Fruit fly (Drosophila melanogaster) whole organism, embryonic: ENCODE results near the gene CG42494.

Source experiments
- ATbp ChIP-seq: fragments of 200-800 bp; sonication (Bioruptor generic); optimal IDR thresholded peaks from 2 replicates; lab custom pipeline; 2017; ENCODE audit warnings: missing biosample characterization, mild to moderate bottlenecking, missing genetic modification characterization, missing genetic modification reagents
- Bgb ChIP-seq: fragments of 200-800 bp; sonication (Bioruptor generic); IDR thresholded peaks from 2 replicates; pipeline ENCODE4 v1.3.6; 2022; ENCODE audit warnings: missing biosample characterization, missing genetic modification characterization; ENCODE audit not compliant: partially characterized antibody
- CG10274 ChIP-seq: fragments of 200-800 bp; sonication (Bioruptor generic); optimal IDR thresholded peaks from 3 replicates; lab custom pipeline; 2017; ENCODE audit warnings: missing biosample characterization, mild to moderate bottlenecking, missing genetic modification characterization
- CG10462 ChIP-seq: fragments of 200-800 bp; sonication (Bioruptor generic); optimal IDR thresholded peaks from 2 replicates; lab custom pipeline; 2016; ENCODE audit warnings: missing biosample characterization, missing genetic modification characterization
- CG10959 ChIP-seq: fragments of 200-800 bp; sonication (Bioruptor generic); IDR thresholded peaks from 2 replicates; pipeline ENCODE4 v1.3.6; 2022; ENCODE audit warnings: missing biosample characterization, missing genetic modification characterization
- CG12236 ChIP-seq: fragments of 200-800 bp; sonication (Bioruptor generic); optimal IDR thresholded peaks from 2 replicates; lab custom pipeline; 2016; ENCODE audit warnings: missing biosample characterization, missing genetic modification characterization
- CG13424 ChIP-seq: fragments of 200-800 bp; sonication (Bioruptor generic); optimal IDR thresholded peaks from 2 replicates; lab custom pipeline; 2019; ENCODE audit warnings: missing biosample characterization, mild to moderate bottlenecking, missing genetic modification characterization, moderate library complexity
- CG13894 ChIP-seq: fragments of 200-800 bp; sonication (Bioruptor generic); optimal IDR thresholded peaks from 3 replicates; lab custom pipeline; 2018; ENCODE audit warnings: missing biosample characterization, mild to moderate bottlenecking, missing genetic modification characterization, moderate library complexity
- CG14860 ChIP-seq: fragments of 200-800 bp; sonication (Bioruptor generic); IDR thresholded peaks from 3 replicates; pipeline ENCODE4 v1.3.6; 2022; ENCODE audit warnings: missing biosample characterization, missing genetic modification characterization; ENCODE audit not compliant: partially characterized antibody
- CG30020 ChIP-seq: fragments of 200-800 bp; optimal IDR thresholded peaks from 2 replicates; lab custom pipeline; 2019; ENCODE audit warnings: missing biosample characterization, mild to moderate bottlenecking, missing genetic modification characterization, moderate library complexity
- CG3163 ChIP-seq: fragments of 200-800 bp; sonication (Bioruptor generic); optimal IDR thresholded peaks from 3 replicates; lab custom pipeline; 2016; ENCODE audit warnings: missing biosample characterization, missing genetic modification characterization
- CG3847 ChIP-seq: fragments of 200-800 bp; sonication (Bioruptor generic); IDR thresholded peaks from 2 replicates; pipeline ENCODE4 v1.3.6; 2022; ENCODE audit warnings: missing biosample characterization, missing genetic modification characterization
- CG5245 ChIP-seq: fragments of 200-800 bp; sonication (Bioruptor generic); optimal IDR thresholded peaks from 3 replicates; lab custom pipeline; 2016; ENCODE audit warnings: missing biosample characterization, missing genetic modification characterization
- CG6272 ChIP-seq: fragments of 200-800 bp; sonication (Bioruptor generic); IDR thresholded peaks from 2 replicates; pipeline ENCODE4 v1.3.6; 2022; ENCODE audit warnings: missing biosample characterization, missing genetic modification characterization
- CG6765 ChIP-seq: fragments of 200-800 bp; sonication (Bioruptor generic); optimal IDR thresholded peaks from 3 replicates; lab custom pipeline; 2017; ENCODE audit warnings: missing biosample characterization, mild to moderate bottlenecking, missing genetic modification characterization
- CG7372 ChIP-seq: fragments of 200-800 bp; sonication (Bioruptor generic); IDR thresholded peaks from 2 replicates; pipeline ENCODE4 v1.3.6; 2022; ENCODE audit warnings: missing biosample characterization, missing genetic modification characterization
- CG8359 ChIP-seq: fragments of 200-800 bp; sonication (Bioruptor generic); optimal IDR thresholded peaks from 2 replicates; lab custom pipeline; 2017; ENCODE audit warnings: missing biosample characterization, mild to moderate bottlenecking, missing genetic modification characterization, borderline replicate concordance
- CG8478 ChIP-seq: fragments of >200 bp; optimal IDR thresholded peaks from 2 replicates; lab custom pipeline; 2018
- CHES-1-like ChIP-seq: fragments of 200-800 bp; sonication (Bioruptor generic); optimal IDR thresholded peaks from 2 replicates; lab custom pipeline; 2016; ENCODE audit warnings: missing biosample characterization, missing genetic modification characterization
- CkIIα-i1 ChIP-seq: fragments of 200-800 bp; sonication (Bioruptor generic); IDR thresholded peaks from 2 replicates; pipeline ENCODE4 v1.3.6; 2022; ENCODE audit warnings: missing biosample characterization, missing genetic modification characterization
- D19B ChIP-seq: fragments of 200-800 bp; sonication (Bioruptor generic); optimal IDR thresholded peaks from 2 replicates; lab custom pipeline; 2017; ENCODE audit warnings: missing biosample characterization, mild to moderate bottlenecking, missing genetic modification characterization
- Dek ChIP-seq: fragments of 200-800 bp; sonication (Bioruptor generic); optimal IDR thresholded peaks from 3 replicates; lab custom pipeline; 2019; ENCODE audit warnings: missing biosample characterization, mild to moderate bottlenecking, missing genetic modification characterization, moderate library complexity
- Lhr ChIP-seq: fragments of 200-800 bp; sonication (Bioruptor generic); optimal IDR thresholded peaks from 3 replicates; lab custom pipeline; 2017; ENCODE audit warnings: mild to moderate bottlenecking, missing biosample characterization, missing genetic modification reagents, missing genetic modification characterization
- Lim3 ChIP-seq: fragments of 200-800 bp; sonication (Bioruptor generic); IDR thresholded peaks from 2 replicates; pipeline ENCODE4 v1.3.6; 2022; ENCODE audit warnings: missing biosample characterization, missing genetic modification characterization
- MBD-R2 ChIP-seq: fragments of 200-800 bp; sonication (Bioruptor generic); IDR thresholded peaks from 2 replicates; pipeline ENCODE4 v1.3.6; 2022; ENCODE audit warnings: missing biosample characterization, missing genetic modification characterization
- Nf-YB ChIP-seq: fragments of 200-800 bp; sonication (Bioruptor generic); optimal IDR thresholded peaks from 3 replicates; lab custom pipeline; 2019; ENCODE audit warnings: missing biosample characterization, mild to moderate bottlenecking, missing genetic modification characterization, moderate library complexity
- Nf-YC ChIP-seq: fragments of 200-800 bp; optimal IDR thresholded peaks from 3 replicates; lab custom pipeline; 2019; ENCODE audit warnings: missing biosample characterization, mild to moderate bottlenecking, missing genetic modification characterization, moderate library complexity
- Spps ChIP-seq: fragments of 200-800 bp; sonication (Bioruptor generic); optimal IDR thresholded peaks from 2 replicates; lab custom pipeline; 2018; ENCODE audit warnings: missing biosample characterization, mild to moderate bottlenecking, missing genetic modification characterization
- Xrp1 ChIP-seq: fragments of 200-800 bp; sonication (Bioruptor generic); IDR thresholded peaks from 2 replicates; pipeline ENCODE4 v1.3.6; 2022; ENCODE audit warnings: missing biosample characterization, missing genetic modification characterization
- YL-1 ChIP-seq: fragments of 200-800 bp; sonication (Bioruptor generic); optimal IDR thresholded peaks from 3 replicates; lab custom pipeline; 2017; ENCODE audit warnings: missing biosample characterization, mild to moderate bottlenecking, missing genetic modification characterization
- ara ChIP-seq: fragments of 200-800 bp; sonication (Bioruptor generic); IDR thresholded peaks from 2 replicates; pipeline ENCODE4 v1.3.6; 2022; ENCODE audit warnings: missing biosample characterization, missing genetic modification characterization
- dpn ChIP-seq, 2 experiments: fragments of 200-800 bp; sonication (Bioruptor generic); optimal IDR thresholded peaks; 3 replicates each; lab custom pipeline; 2016; ENCODE audit warnings: missing biosample characterization in 2 of 2, missing genetic modification characterization in 2 of 2
- en ChIP-seq: fragments of 200-800 bp; sonication (Bioruptor generic); optimal IDR thresholded peaks from 2 replicates; lab custom pipeline; 2016; ENCODE audit warnings: missing biosample characterization, missing genetic modification characterization
- fd102C ChIP-seq: fragments of 200-800 bp; sonication (Bioruptor generic); optimal IDR thresholded peaks from 2 replicates; lab custom pipeline; 2018; ENCODE audit warnings: missing biosample characterization, mild to moderate bottlenecking, missing genetic modification characterization, moderate library complexity
- fu2 ChIP-seq: fragments of 200-800 bp; sonication (Bioruptor generic); optimal IDR thresholded peaks from 2 replicates; lab custom pipeline; 2016; ENCODE audit warnings: missing biosample characterization, missing genetic modification characterization
- ham ChIP-seq: fragments of 200-800 bp; sonication (Bioruptor generic); IDR thresholded peaks from 2 replicates; pipeline ENCODE4 v1.3.6; 2022; ENCODE audit warnings: missing biosample characterization, missing genetic modification characterization
- klu ChIP-seq: fragments of 200-800 bp; sonication (Bioruptor generic); IDR thresholded peaks from 2 replicates; pipeline ENCODE4 v1.3.6; 2022; ENCODE audit warnings: missing biosample characterization, missing genetic modification characterization
- maf-S ChIP-seq: fragments of 200-800 bp; sonication (Bioruptor generic); optimal IDR thresholded peaks from 2 replicates; lab custom pipeline; 2016; ENCODE audit warnings: missing biosample characterization, missing genetic modification characterization
- salm ChIP-seq: fragments of 200-800 bp; sonication (Bioruptor generic); optimal IDR thresholded peaks from 2 replicates; lab custom pipeline; 2018; ENCODE audit warnings: missing biosample characterization, mild to moderate bottlenecking, missing genetic modification characterization
- ssp ChIP-seq: fragments of 200-800 bp; sonication (Bioruptor generic); IDR thresholded peaks from 2 replicates; pipeline ENCODE4 v1.3.6; 2022; ENCODE audit warnings: missing biosample characterization, missing genetic modification characterization
- tap ChIP-seq: fragments of 200-800 bp; optimal IDR thresholded peaks from 3 replicates; lab custom pipeline; 2019; ENCODE audit warnings: missing biosample characterization, mild to moderate bottlenecking, missing genetic modification characterization, moderate library complexity
- tll ChIP-seq, 2 experiments: fragments of 200-800 bp in 1 of 2; fragments of >200 bp in 1 of 2; sonication (Bioruptor generic) in 1 of 2; optimal IDR thresholded peaks; 2 replicates each; lab custom pipeline; 2017 to 2019; ENCODE audit warnings: missing biosample characterization in 2 of 2, missing genetic modification characterization in 2 of 2, mild to moderate bottlenecking in 1 of 2, moderate library complexity in 1 of 2
- tna ChIP-seq: fragments of 200-800 bp; sonication (Bioruptor generic); IDR thresholded peaks from 2 replicates; pipeline ENCODE4 v1.3.6; 2022; ENCODE audit warnings: missing biosample characterization, missing genetic modification characterization; ENCODE audit not compliant: partially characterized antibody
- toy ChIP-seq: fragments of 200-800 bp; sonication (Bioruptor generic); IDR thresholded peaks from 2 replicates; pipeline ENCODE4 v1.3.6; 2022; ENCODE audit warnings: missing biosample characterization, missing genetic modification characterization
- trem ChIP-seq: fragments of 200-800 bp; optimal IDR thresholded peaks from 3 replicates; lab custom pipeline; 2019; ENCODE audit warnings: missing biosample characterization, mild to moderate bottlenecking, missing genetic modification characterization, moderate library complexity
- trh ChIP-seq: fragments of 200-800 bp; sonication (Bioruptor generic); optimal IDR thresholded peaks from 2 replicates; lab custom pipeline; 2016; ENCODE audit warnings: missing biosample characterization, missing genetic modification characterization
- zen ChIP-seq: fragments of 200-800 bp; sonication (Bioruptor generic); optimal IDR thresholded peaks from 3 replicates; lab custom pipeline; 2018; ENCODE audit warnings: missing biosample characterization, mild to moderate bottlenecking, missing genetic modification characterization, moderate library complexity
- zen2 ChIP-seq: fragments of 200-800 bp; sonication (Bioruptor generic); IDR thresholded peaks from 3 replicates; pipeline ENCODE4 v1.3.6; 2022; ENCODE audit warnings: missing biosample characterization, missing genetic modification characterization; ENCODE audit not compliant: partially characterized antibody
- zf30C ChIP-seq: fragments of 200-800 bp; sonication (Bioruptor generic); optimal IDR thresholded peaks from 3 replicates; lab custom pipeline; 2018; ENCODE audit warnings: missing biosample characterization, mild to moderate bottlenecking, missing genetic modification characterization

Gene CG42494

DNA sequence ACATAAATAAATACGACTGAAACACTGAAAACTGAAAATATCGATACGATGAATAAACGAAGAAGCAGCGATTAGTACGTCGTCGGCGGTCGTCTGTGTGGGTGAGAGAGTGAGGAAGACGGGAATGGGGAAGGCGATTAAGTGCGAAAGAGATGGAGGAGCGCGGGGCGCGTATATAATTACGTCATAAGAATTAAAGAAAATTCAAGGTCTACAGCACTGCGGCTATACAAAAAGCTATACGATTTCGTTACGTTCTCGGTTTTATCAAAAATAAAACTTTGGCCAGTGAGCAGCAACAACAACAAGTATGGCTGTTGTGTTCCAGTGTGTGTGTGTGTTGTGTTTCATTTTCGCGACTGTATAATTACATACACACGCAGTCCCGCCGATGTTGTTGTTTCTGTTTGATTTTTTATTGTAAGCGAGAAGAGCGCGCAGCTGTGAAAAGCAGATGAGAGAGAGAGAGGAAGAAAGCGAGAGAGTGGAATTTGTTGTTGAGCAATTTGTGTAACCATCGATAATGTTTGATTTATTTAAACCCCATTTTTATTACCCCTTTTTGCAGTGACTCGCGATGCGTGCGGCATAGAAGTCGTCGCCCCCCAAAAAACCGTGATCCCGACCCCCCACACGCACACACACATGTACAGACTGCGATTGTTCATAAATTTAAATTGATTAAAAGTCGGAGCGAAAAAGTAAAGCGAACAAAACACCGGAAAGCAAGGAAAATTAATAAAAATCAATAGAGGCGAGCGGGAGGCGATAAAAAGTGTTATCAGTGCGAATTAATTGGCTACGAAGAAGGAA is 34.9 kb upstream of the CG42494 start (continued):
- TF ChIP-seq YL-1: peak; percentile 85
- TF ChIP-seq CG8478: peak; percentile 54
- TF ChIP-seq CG13424 (tag; lab: Kevin White, UChicago): no peak
- no peak for TF ChIP-seq Nf-YB (GFP tag; lab: Kevin White, UChicago)
- no peak for TF ChIP-seq maf-S (GFP tag; lab: Kevin White, UChicago)
- TF ChIP-seq Lhr (GFP tag; lab: Kevin White, UChicago): no peak
- no peak for TF ChIP-seq trem (tag; lab: Kevin White, UChicago)
- no peak for TF ChIP-seq tap
- 0 out of 2 replicates have a peak, but pooled peaks have one; percentile 6 for TF ChIP-seq CG3847
- no peak for TF ChIP-seq Nf-YC (tag; lab: Kevin White, UChicago)
- no peak for TF ChIP-seq en
- TF ChIP-seq ssp (GFP tag; lab: Robert Waterston, UW): no peak
- no peak for TF ChIP-seq CG8359 (GFP tag; lab: Kevin White, UChicago)
- TF ChIP-seq tna (GFP tag; lab: Robert Waterston, UW): no peak
- TF ChIP-seq klu (GFP tag; lab: Robert Waterston, UW): 0 out of 2 replicates have a peak, but pooled peaks have one; percentile 15
- no peak for TF ChIP-seq ara
- no peak for TF ChIP-seq trh (GFP tag; lab: Kevin White, UChicago)
- no peak; the same call in 1 of the 2 replicates for TF ChIP-seq MBD-R2 (GFP tag; lab: Robert Waterston, UW)
- TF ChIP-seq dpn (GFP tag; optimal IDR thresholded peaks at IDR 0.05; lab: Kevin White, UChicago): no peak
- no peak for TF ChIP-seq CG12236 (GFP tag; lab: Kevin White, UChicago)
- TF ChIP-seq ham (GFP tag; lab: Robert Waterston, UW): no peak
- no peak for TF ChIP-seq ATbp (GFP tag; lab: Kevin White, UChicago)
- TF ChIP-seq Dek (tag; lab: Kevin White, UChicago): no peak
- peak; percentile 3 for TF ChIP-seq CG6765 (GFP tag; lab: Kevin White, UChicago)
- peak; percentile 52; the same call in 1 of the 2 replicates for TF ChIP-seq Bgb (GFP tag; lab: Robert Waterston, UW)
- TF ChIP-seq CG5245 (GFP tag; lab: Kevin White, UChicago): no peak
- no peak for TF ChIP-seq CG6272 (GFP tag; lab: Robert Waterston, UW)
- no peak for TF ChIP-seq tll (GFP tag; optimal IDR thresholded peaks at IDR 0.05; lab: Kevin White, UChicago)
- TF ChIP-seq CG14860: no peak
- TF ChIP-seq zf30C (GFP tag; lab: Kevin White, UChicago): no peak
- TF ChIP-seq zen: peak; percentile 28
- no peak; the same call in 2 of the 3 replicates for TF ChIP-seq zen2 (GFP tag; lab: Robert Waterston, UW)
- no peak for TF ChIP-seq D19B
- TF ChIP-seq CHES-1-like (GFP tag; lab: Kevin White, UChicago): peak; percentile 54
- TF ChIP-seq CG10274: no peak
- no peak for TF ChIP-seq CG10462
- TF ChIP-seq CG13894 (tag; lab: Kevin White, UChicago): no peak
- no peak for TF ChIP-seq Spps (tag; lab: Kevin White, UChicago)
- TF ChIP-seq CG30020 (tag; lab: Kevin White, UChicago): no peak
- no peak for TF ChIP-seq fu2 (GFP tag; lab: Kevin White, UChicago)
- TF ChIP-seq Xrp1 (GFP tag; lab: Robert Waterston, UW): no peak
- TF ChIP-seq CG10959 (GFP tag; lab: Robert Waterston, UW): no peak
- no peak for TF ChIP-seq CkIIα-i1
- no peak for TF ChIP-seq CG3163
- TF ChIP-seq salm (tag; lab: Kevin White, UChicago): no peak
- no peak for TF ChIP-seq fd102C (GFP tag; lab: Kevin White, UChicago)
- TF ChIP-seq Lim3 (GFP tag; lab: Robert Waterston, UW): no peak
- no peak for TF ChIP-seq toy (GFP tag; lab: Robert Waterston, UW)
- no peak for TF ChIP-seq CG7372 (GFP tag; lab: Robert Waterston, UW)
